Worm (Caenorhabditis elegans) whole organism, mixed stage, embryonic: ENCODE measurements around the gene par-2.

Experiments
- elt-3 ChIP-seq: fragments of 150-350 bp; optimal IDR thresholded peaks from 2 replicates; lab custom pipeline; 2014; ENCODE audit warnings: missing biosample characterization, missing genetic modification characterization
- lin-13 ChIP-seq: fragments of 150-350 bp; optimal IDR thresholded peaks from 2 replicates; lab custom pipeline; 2014; ENCODE audit warnings: missing biosample characterization, missing genetic modification characterization
- lin-32 ChIP-seq: fragments of 200-800 bp; sonication (Bioruptor generic); optimal IDR thresholded peaks from 2 replicates; lab custom pipeline; 2018; ENCODE audit warnings: mild to moderate bottlenecking, missing genetic modification characterization, missing compliant biosample characterization
- mep-1 ChIP-seq: fragments of 150-350 bp; optimal IDR thresholded peaks from 2 replicates; lab custom pipeline; 2017; ENCODE audit warnings: missing biosample characterization, missing genetic modification reagents, missing genetic modification characterization, inconsistent platforms
- pha-4 ChIP-seq: fragments of 150-350 bp; optimal IDR thresholded peaks from 2 replicates; lab custom pipeline; 2018; ENCODE audit warnings: missing biosample characterization, missing genetic modification reagents, missing genetic modification characterization
- snpc-4 ChIP-seq: fragments of 150-350 bp; optimal IDR thresholded peaks from 2 replicates; lab custom pipeline; 2014; ENCODE audit warnings: missing biosample characterization, missing genetic modification characterization
- tbx-8 ChIP-seq: fragments of 200-800 bp; sonication (Bioruptor generic); optimal IDR thresholded peaks from 2 replicates; lab custom pipeline; 2018; ENCODE audit warnings: mild to moderate bottlenecking, missing genetic modification characterization, moderate library complexity, missing compliant biosample characterization
- unc-62 ChIP-seq: fragments of 150-350 bp; optimal IDR thresholded peaks from 2 replicates; lab custom pipeline; 2014; ENCODE audit warnings: missing biosample characterization, missing genetic modification reagents, missing genetic modification characterization
- ztf-11 ChIP-seq: fragments of 150-350 bp; optimal IDR thresholded peaks from 2 replicates; lab custom pipeline; 2014; ENCODE audit warnings: missing biosample characterization, missing genetic modification characterization

- TF ChIP-seq ztf-11 (tag; lab: Kevin White, UChicago) (no peak), unc-62 (GFP tag; lab: Kevin White, UChicago) (no peak), pha-4 (tag; lab: Kevin White, UChicago) (no peak), snpc-4 (tag; lab: Kevin White, UChicago) (no peak), mep-1 (tag; lab: Kevin White, UChicago) (no peak), lin-32 (GFP tag; lab: Kevin White, UChicago) (peak; percentile 59), elt-3 (no peak), lin-13 (tag; lab: Kevin White, UChicago) (no peak), tbx-8 (GFP tag; lab: Kevin White, UChicago) (no peak)
Observed at ce11 chrIII:1122239-1122638, 41.0 kb downstream of the par-2 start.
